Worm (Caenorhabditis elegans) whole organism, L2 larva: Measurements from ENCODE around the gene B0198.2.

Source experiments
- F13H6.1 ChIP-seq: sonication (generic microtip); optimal IDR thresholded peaks from 2 replicates; lab custom pipeline; 2016; ENCODE audit warnings: missing genetic modification characterization, missing compliant biosample characterization
- R02D3.7 ChIP-seq: fragments of 150-350 bp; optimal IDR thresholded peaks from 2 replicates; lab custom pipeline; 2014; ENCODE audit warnings: missing biosample characterization, missing genetic modification characterization
- Y55F3AM.14 ChIP-seq: fragments of 200-800 bp; sonication (Bioruptor generic); optimal IDR thresholded peaks from 2 replicates; lab custom pipeline; 2018; ENCODE audit warnings: mild to moderate bottlenecking, missing genetic modification characterization, missing compliant biosample characterization
- ama-1 ChIP-seq: fragments of 150-350 bp; optimal IDR thresholded peaks from 2 replicates; lab custom pipeline; 2018; ENCODE audit warnings: inconsistent platforms
- ceh-82 ChIP-seq: fragments of 150-350 bp; optimal IDR thresholded peaks from 2 replicates; lab custom pipeline; 2014; ENCODE audit warnings: missing biosample characterization, missing genetic modification characterization
- egl-27 ChIP-seq: sonication (generic microtip); optimal IDR thresholded peaks from 3 replicates; lab custom pipeline; 2017; ENCODE audit warnings: missing biosample characterization, missing genetic modification reagents, missing genetic modification characterization
- lin-13 ChIP-seq: fragments of 150-350 bp; optimal IDR thresholded peaks from 2 replicates; lab custom pipeline; 2014; ENCODE audit warnings: missing biosample characterization, missing genetic modification reagents, missing genetic modification characterization
- lin-39 ChIP-seq: fragments of 150-350 bp; optimal IDR thresholded peaks from 2 replicates; lab custom pipeline; 2014; ENCODE audit warnings: missing biosample characterization, missing genetic modification reagents, missing genetic modification characterization
- nhr-12 ChIP-seq: fragments of 150-350 bp; optimal IDR thresholded peaks from 2 replicates; lab custom pipeline; 2014; ENCODE audit warnings: missing biosample characterization, missing genetic modification characterization
- nhr-237 ChIP-seq: fragments of 150-350 bp; optimal IDR thresholded peaks from 2 replicates; lab custom pipeline; 2014; ENCODE audit warnings: missing biosample characterization, missing genetic modification characterization
- sem-4 ChIP-seq: fragments of 150-350 bp; optimal IDR thresholded peaks from 2 replicates; lab custom pipeline; 2014; ENCODE audit warnings: missing biosample characterization, missing genetic modification reagents, missing genetic modification characterization
- snpc-4 ChIP-seq: fragments of 150-350 bp; optimal IDR thresholded peaks from 2 replicates; lab custom pipeline; 2014; ENCODE audit warnings: missing biosample characterization, missing genetic modification characterization
- unc-55 ChIP-seq: fragments of 150-350 bp; sonication (generic microtip); optimal IDR thresholded peaks from 3 replicates; lab custom pipeline; 2014; ENCODE audit warnings: missing biosample characterization, missing genetic modification reagents, missing genetic modification characterization

DNA sequence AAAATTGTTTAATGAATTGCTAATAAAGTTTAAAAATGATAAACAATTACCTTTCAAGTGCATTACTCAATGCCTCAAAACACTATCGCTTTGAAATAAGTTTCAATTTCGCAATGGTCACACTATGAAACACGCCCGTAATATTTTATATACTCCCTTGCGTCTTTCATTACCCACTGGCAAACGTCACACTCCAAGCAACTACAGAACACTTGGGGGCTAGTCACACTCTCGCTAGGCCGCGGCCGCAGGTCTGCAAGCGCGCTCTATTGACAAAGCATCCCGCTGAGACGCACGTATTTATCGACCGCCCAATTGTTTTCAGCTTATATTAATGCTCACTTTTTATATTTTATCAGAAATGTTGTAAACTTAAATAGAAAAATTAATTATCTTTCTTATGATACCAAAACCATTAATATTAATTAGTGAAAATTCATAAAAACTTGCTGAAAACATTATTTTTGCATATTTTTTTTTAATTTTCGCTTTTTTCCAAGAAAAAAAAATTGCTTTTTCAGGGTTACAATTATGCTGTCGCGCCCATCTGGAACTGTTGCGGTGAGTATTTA is 7.5 kb upstream of the B0198.2 start, which contains the start of the genes nmat-1 and ucr-2.1:
- TF ChIP-seq snpc-4 (tag; lab: Kevin White, UChicago), result no peak
- TF ChIP-seq R02D3.7, result no peak
- no peak for TF ChIP-seq nhr-12 (tag; lab: Kevin White, UChicago)
- peak; percentile 72 for TF ChIP-seq lin-13 (GFP tag; lab: Kevin White, UChicago)
- TF ChIP-seq sem-4 (tag; lab: Kevin White, UChicago), result peak; percentile 75
- TF ChIP-seq egl-27 (tag; lab: Kevin White, UChicago), result peak; percentile 32
- TF ChIP-seq ceh-82 (tag; lab: Kevin White, UChicago), result no peak
- TF ChIP-seq lin-39 (tag; lab: Kevin White, UChicago), result no peak
- TF ChIP-seq Y55F3AM.14 (GFP tag; lab: Kevin White, UChicago), result no peak
- peak; percentile 76 for TF ChIP-seq unc-55 (GFP tag; lab: Kevin White, UChicago)
- no peak for TF ChIP-seq ama-1 (lab: Kevin White, UChicago)
- TF ChIP-seq nhr-237 (tag; lab: Kevin White, UChicago), result no peak
- TF ChIP-seq F13H6.1 (tag; lab: Kevin White, UChicago), result peak; percentile 78
